Fruit fly (Drosophila melanogaster): Measurements from ENCODE around the gene CG31221.

Gene CG31221

dm6 chr3R:19403096-19403515 is 9.4 kb upstream of the CG31221 start, which contains the start of the genes Ino80 and Aptx (continued):
- peak; percentile 94 for TF ChIP-seq CG17328 (GFP tag; IDR thresholded peaks at IDR 0.05)
- TF ChIP-seq ind (GFP tag; optimal IDR thresholded peaks at IDR 0.05) = peak; percentile 95
- TF ChIP-seq Poxn (GFP tag; IDR thresholded peaks at IDR 0.05) = peak; percentile 85
- peak; percentile 93 for TF ChIP-seq trem (tag; optimal IDR thresholded peaks at IDR 0.05)
- TF ChIP-seq CG5953 (GFP tag; IDR thresholded peaks at IDR 0.05) = peak; percentile 85
- peak; percentile 93 for TF ChIP-seq CG33213 (GFP tag; optimal IDR thresholded peaks at IDR 0.05)
- TF ChIP-seq CG12942 (GFP tag; optimal IDR thresholded peaks at IDR 0.05) = peak; percentile 94
- peak; percentile 84 for TF ChIP-seq Ravus (GFP tag; IDR thresholded peaks at IDR 0.05)
- TF ChIP-seq ems (GFP tag; optimal IDR thresholded peaks at IDR 0.05) = peak; percentile 96
- TF ChIP-seq CG9215 (GFP tag; IDR thresholded peaks at IDR 0.05) = peak; percentile 95
- peak; percentile 58 for TF ChIP-seq Jarid2 (GFP tag; optimal IDR thresholded peaks at IDR 0.05)
- TF ChIP-seq MBD-R2 (GFP tag; IDR thresholded peaks at IDR 0.05) = peak; percentile 85
- peak; percentile 95 for TF ChIP-seq bab2 (GFP tag; optimal IDR thresholded peaks at IDR 0.05)
- TF ChIP-seq Hr3 (GFP tag; optimal IDR thresholded peaks at IDR 0.05) = peak; percentile 97
- TF ChIP-seq CG1647 (GFP tag; optimal IDR thresholded peaks at IDR 0.05) = peak; percentile 94
- TF ChIP-seq CG14667 (GFP tag; IDR thresholded peaks at IDR 0.05) = peak; percentile 93
- TF ChIP-seq CG12155 (GFP tag; optimal IDR thresholded peaks at IDR 0.05) = peak; percentile 96
- peak; percentile 28; the same call in 1 of the 2 replicates for TF ChIP-seq CG10321 (GFP tag; IDR thresholded peaks at IDR 0.05)
- peak; percentile 64 for TF ChIP-seq pb (GFP tag; optimal IDR thresholded peaks at IDR 0.05)
- peak; percentile 83 for TF ChIP-seq NC2α (GFP tag; optimal IDR thresholded peaks at IDR 0.05)
- TF ChIP-seq B-H2 (GFP tag; optimal IDR thresholded peaks at IDR 0.05) = no peak
- TF ChIP-seq Gug (GFP tag; IDR thresholded peaks at IDR 0.05) = peak; percentile 90
- TF ChIP-seq Lhr (GFP tag; optimal IDR thresholded peaks at IDR 0.05) = peak; percentile 83
- TF ChIP-seq sd (tag; optimal IDR thresholded peaks at IDR 0.05) = no peak
- peak; percentile 95 for TF ChIP-seq tio (GFP tag; optimal IDR thresholded peaks at IDR 0.05)
- TF ChIP-seq p53 (GFP tag; optimal IDR thresholded peaks at IDR 0.05) = peak; percentile 77
- TF ChIP-seq Taf1 (GFP tag; IDR thresholded peaks at IDR 0.05) = peak; percentile 86
- TF ChIP-seq Aef1 (GFP tag; IDR thresholded peaks at IDR 0.05) = peak; percentile 94
- peak; percentile 95 for TF ChIP-seq CG12659 (GFP tag; optimal IDR thresholded peaks at IDR 0.05)
- peak; percentile 89 for TF ChIP-seq wor (GFP tag; IDR thresholded peaks at IDR 0.05)
- peak; percentile 48 for TF ChIP-seq Hey (tag; optimal IDR thresholded peaks at IDR 0.05)
- TF ChIP-seq Atf3 (GFP tag; optimal IDR thresholded peaks at IDR 0.05) = peak; percentile 91
- peak; percentile 86 for TF ChIP-seq CG9876 (GFP tag; optimal IDR thresholded peaks at IDR 0.05)
- peak; percentile 93 for TF ChIP-seq CG18599 (GFP tag; optimal IDR thresholded peaks at IDR 0.05)
- TF ChIP-seq Doc2 (GFP tag; IDR thresholded peaks at IDR 0.05) = peak; percentile 74; the same call in 1 of the 2 replicates
- TF ChIP-seq C15 (GFP tag; IDR thresholded peaks at IDR 0.05) = peak; percentile 85; the same call in 2 of the 3 replicates
- TF ChIP-seq NK7.1 (GFP tag; optimal IDR thresholded peaks at IDR 0.05) = peak; percentile 82
- peak; percentile 90 for TF ChIP-seq CG32767 (GFP tag; IDR thresholded peaks at IDR 0.05)
- TF ChIP-seq ttk (GFP tag; IDR thresholded peaks at IDR 0.05) = peak; percentile 93
- peak; percentile 89 for TF ChIP-seq CG7987 (GFP tag; optimal IDR thresholded peaks at IDR 0.05)
- TF ChIP-seq CG10462 (GFP tag; optimal IDR thresholded peaks at IDR 0.05) = peak; percentile 92
- peak; percentile 93 for TF ChIP-seq twi (tag; optimal IDR thresholded peaks at IDR 0.05)
- TF ChIP-seq CG2678 (tag; optimal IDR thresholded peaks at IDR 0.05) = peak; percentile 94
- TF ChIP-seq CG6813 (GFP tag; optimal IDR thresholded peaks at IDR 0.05) = peak; percentile 70
- peak; percentile 97 for TF ChIP-seq CoRest (tag; optimal IDR thresholded peaks at IDR 0.05)
- TF ChIP-seq bsh (GFP tag; optimal IDR thresholded peaks at IDR 0.05) = peak in 1 of 2 experiments; percentile 94
- peak; percentile 81 for TF ChIP-seq eyg (GFP tag; optimal IDR thresholded peaks at IDR 0.05)
- peak; percentile 92 for TF ChIP-seq slp2 (GFP tag; optimal IDR thresholded peaks at IDR 0.05)
- peak; percentile 84 for TF ChIP-seq Neu2 (GFP tag; optimal IDR thresholded peaks at IDR 0.05; ENCODE audit: borderline replicate concordance)
- no peak for TF ChIP-seq yki (optimal IDR thresholded peaks at IDR 0.05)
- TF ChIP-seq bcd (GFP tag; optimal IDR thresholded peaks at IDR 0.05) = peak; percentile 93
- no peak for TF ChIP-seq CG17568 (GFP tag; optimal IDR thresholded peaks at IDR 0.05)

Measured in whole organism, embryonic.